Worm (Caenorhabditis elegans): ENCODE data around the gene T20B3.14.

The T20B3.14 gene

DNA sequence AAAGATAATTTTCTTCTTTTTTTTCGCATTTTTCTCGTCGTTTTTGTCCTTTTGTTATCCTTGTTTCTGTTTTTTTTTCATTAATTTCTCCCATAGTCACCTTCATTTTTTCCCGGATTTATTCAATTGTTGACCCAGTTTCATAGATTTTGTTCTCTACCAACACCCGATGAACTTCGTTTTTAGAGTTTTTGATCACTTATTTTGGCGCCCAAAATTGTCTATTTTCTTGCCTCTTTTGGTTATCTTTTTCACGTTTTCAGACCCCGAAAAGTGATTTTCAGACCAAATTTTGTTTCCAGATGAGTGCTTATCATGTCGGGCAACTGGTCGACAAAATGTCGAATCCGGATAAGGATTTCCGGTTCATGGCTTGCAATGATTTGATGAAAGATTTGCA, 18.5 kb downstream of the T20B3.14 start, which contains the start of gene cand-1:
TSS of gene cand-1 (plus strand) at position 301 of the 400 bp plus-strand sequence.
- no peak for TF ChIP-seq dpl-1 (GFP tag; optimal IDR thresholded peaks at IDR 0.05)
- no peak for TF ChIP-seq lin-14 (GFP tag; optimal IDR thresholded peaks at IDR 0.05)
- no peak for TF ChIP-seq nhr-12 (tag; optimal IDR thresholded peaks at IDR 0.05)
- TF ChIP-seq ztf-11 (tag; optimal IDR thresholded peaks at IDR 0.05) = no peak
- no peak for TF ChIP-seq tbx-2 (tag; optimal IDR thresholded peaks at IDR 0.05)
- TF ChIP-seq ces-1 (GFP tag; optimal IDR thresholded peaks at IDR 0.05) = no peak
- TF ChIP-seq sptf-1 (tag; optimal IDR thresholded peaks at IDR 0.05) = no peak
- no peak for TF ChIP-seq hlh-4 (tag; optimal IDR thresholded peaks at IDR 0.05)
- TF ChIP-seq mep-1 (tag; optimal IDR thresholded peaks at IDR 0.05) = no peak
- no peak for TF ChIP-seq efl-3 (GFP tag; optimal IDR thresholded peaks at IDR 0.05)
- TF ChIP-seq nhr-76 (tag; optimal IDR thresholded peaks at IDR 0.05) = no peak
- TF ChIP-seq hlh-17 (GFP tag; optimal IDR thresholded peaks at IDR 0.05; ENCODE audit: borderline replicate concordance) = no peak

DNA sequence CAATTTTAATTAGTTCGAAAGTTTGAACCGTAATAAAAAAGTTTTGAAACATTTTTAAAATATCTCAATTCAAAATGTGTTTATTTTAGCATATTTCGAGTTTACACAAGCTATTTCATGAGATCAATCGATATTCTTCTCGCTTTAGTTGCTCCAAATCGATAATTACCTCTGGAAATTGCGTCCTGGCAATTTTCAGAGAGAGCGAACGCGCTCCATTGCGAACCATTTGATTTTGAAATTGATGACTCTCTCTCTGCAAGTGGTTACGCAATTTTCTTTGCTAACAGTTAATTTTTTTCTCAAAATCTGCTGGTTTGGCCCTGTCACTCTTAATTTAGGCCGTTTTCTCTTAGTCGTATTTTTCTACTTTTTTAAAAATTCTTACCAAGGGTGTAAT, 20.6 kb downstream of the T20B3.14 start:
- TF ChIP-seq pag-3 (tag; optimal IDR thresholded peaks at IDR 0.05; ENCODE audit: borderline replicate concordance, insufficient read depth) (no peak), ceh-90 (tag; optimal IDR thresholded peaks at IDR 0.05) (no peak), lin-35 (GFP tag; optimal IDR thresholded peaks at IDR 0.05) (peak in 1 of 2 experiments; percentile 12)

DNA sequence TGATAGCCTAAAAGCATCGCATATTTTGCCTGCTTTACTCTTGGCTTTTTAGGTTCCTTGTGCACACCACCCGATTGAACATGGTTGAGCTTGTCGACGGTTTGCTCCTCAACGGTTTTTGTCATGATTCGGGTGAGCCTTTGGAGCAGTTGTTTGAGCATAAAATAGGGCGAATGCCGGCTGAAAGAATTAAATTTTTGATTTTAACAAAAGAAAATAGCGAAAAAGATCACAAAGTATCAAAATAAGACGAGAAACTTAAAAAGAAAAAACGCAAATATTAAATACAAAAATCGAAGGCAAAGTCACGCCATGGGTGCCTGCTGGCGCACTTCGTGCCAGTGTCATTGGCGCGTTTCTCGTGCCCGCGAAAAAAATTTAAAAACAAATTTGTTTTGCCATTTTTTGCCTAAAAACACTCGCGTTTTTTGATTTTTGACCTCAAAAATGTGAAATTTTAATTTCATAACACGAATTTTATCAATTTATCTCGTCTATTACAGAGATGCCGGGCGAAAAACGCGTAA, 26.2 kb downstream of the T20B3.14 start, which contains the start of the genes ctps-1 and pus-1:
TSS of gene ctps-1 (plus strand) at position 51 of the 527 bp plus-strand sequence.
TSS of gene pus-1 (minus strand) at position 125 of the 527 bp plus-strand sequence.
- TF ChIP-seq egl-27 (tag; optimal IDR thresholded peaks at IDR 0.05) (no peak), dsc-1 (tag; optimal IDR thresholded peaks at IDR 0.05) (peak; percentile 72), unc-98 (GFP tag; IDR thresholded peaks at IDR 0.05) (no peak), mep-1 (tag; optimal IDR thresholded peaks at IDR 0.05) (peak; percentile 73), efl-1 (optimal IDR thresholded peaks at IDR 0.05) (peak; percentile 75 to 81), efl-1 (GFP tag; optimal IDR thresholded peaks at IDR 0.05 in 1 of 2) (peak; percentile 82 to 98), C34B4.2 (tag; optimal IDR thresholded peaks at IDR 0.05) (no peak), C16A3.4 (tag; optimal IDR thresholded peaks at IDR 0.05) (peak; percentile 65), nhr-71 (tag; optimal IDR thresholded peaks at IDR 0.05) (no peak), hpl-2 (GFP tag; optimal IDR thresholded peaks at IDR 0.05) (peak; percentile 7), nhr-77 (tag; optimal IDR thresholded peaks at IDR 0.05) (peak; percentile 9), xbp-1 (tag; optimal IDR thresholded peaks at IDR 0.05) (peak; percentile 63), nhr-237 (tag; optimal IDR thresholded peaks at IDR 0.05) (no peak), nhr-11 (tag; optimal IDR thresholded peaks at IDR 0.05) (no peak), ama-1 (optimal IDR thresholded peaks at IDR 0.05) (peak; percentile 56), nhr-90 (tag; optimal IDR thresholded peaks at IDR 0.05; ENCODE audit: poor library complexity) (peak; percentile 70), hlh-17 (GFP tag; optimal IDR thresholded peaks at IDR 0.05; ENCODE audit: borderline replicate concordance) (no peak), mdl-1 (tag; optimal IDR thresholded peaks at IDR 0.05) (peak in 1 of 2 experiments; percentile 68), nhr-47 (tag; optimal IDR thresholded peaks at IDR 0.05) (peak; percentile 87), elt-2 (tag; optimal IDR thresholded peaks at IDR 0.05) (peak; percentile 18), sup-37 (GFP tag; optimal IDR thresholded peaks at IDR 0.05) (no peak), nhr-19 (GFP tag; conservative IDR thresholded peaks at IDR 0.05) (peak; percentile 78), nhr-85 (tag) (peak; percentile 81), nhr-28 (tag; optimal IDR thresholded peaks at IDR 0.05) (no peak), pag-3 (tag; optimal IDR thresholded peaks at IDR 0.05; ENCODE audit: borderline replicate concordance, insufficient read depth) (no peak), mef-2 (tag; optimal IDR thresholded peaks at IDR 0.05) (no peak), snpc-4 (tag; optimal IDR thresholded peaks at IDR 0.05) (peak; percentile 84), pqm-1 (tag; optimal IDR thresholded peaks at IDR 0.05) (no peak), nhr-76 (tag; optimal IDR thresholded peaks at IDR 0.05) (no peak), mab-9 (GFP tag; IDR thresholded peaks at IDR 0.05) (peak; percentile 73), lir-3 (tag; optimal IDR thresholded peaks at IDR 0.05; ENCODE audit: poor library complexity) (no peak), zag-1 (tag; optimal IDR thresholded peaks at IDR 0.05) (no peak), tbx-2 (tag; optimal IDR thresholded peaks at IDR 0.05) (peak; percentile 78), zip-4 (GFP tag; optimal IDR thresholded peaks at IDR 0.05) (no peak), fos-1 (tag; optimal IDR thresholded peaks at IDR 0.05) (peak; percentile 48), swsn-7 (tag; optimal IDR thresholded peaks at IDR 0.05) (peak; percentile 72), C04F5.9 (tag; optimal IDR thresholded peaks at IDR 0.05) (no peak), ztf-4 (tag; optimal IDR thresholded peaks at IDR 0.05) (no peak), nhr-20 (tag; optimal IDR thresholded peaks at IDR 0.05) (peak; percentile 74)
